Fruit fly (Drosophila melanogaster): ENCODE measurements around the gene repo.

Gene repo

DNA sequence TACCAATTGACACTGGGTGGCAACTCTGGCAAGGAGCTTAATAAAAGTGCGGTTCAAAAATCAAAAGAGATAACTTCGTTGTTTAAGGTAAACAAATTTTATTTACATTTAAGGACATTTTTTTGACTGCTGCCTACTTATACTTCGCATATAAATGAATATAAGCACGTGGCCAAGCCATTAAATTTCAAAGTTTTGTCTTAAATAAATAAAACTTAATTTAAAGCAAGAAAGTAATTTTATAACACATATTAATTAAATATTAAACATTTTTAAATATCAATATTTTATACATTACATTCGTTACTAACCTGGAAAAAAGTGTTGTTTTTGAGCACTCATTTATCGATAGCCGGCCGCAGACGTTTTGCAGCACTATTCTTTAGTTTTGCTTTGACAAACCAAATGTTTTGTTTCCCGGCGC is 47.3 kb upstream of the repo start, which contains the start of the genes CG12321 and MED17 (continued):
- TF ChIP-seq Blimp-1 (GFP tag; optimal IDR thresholded peaks at IDR 0.05) (peak; percentile 84), Dp (GFP tag; optimal IDR thresholded peaks at IDR 0.05) (peak; percentile 66), onecut (GFP tag; IDR thresholded peaks at IDR 0.05) (peak; percentile 64), hkb (optimal IDR thresholded peaks at IDR 0.05) (no peak), hkb (GFP tag; IDR thresholded peaks at IDR 0.05) (peak; percentile 75), CG4328 (GFP tag; optimal IDR thresholded peaks at IDR 0.05) (peak; percentile 78), gcm2 (GFP tag; optimal IDR thresholded peaks at IDR 0.05) (peak; percentile 62), lmd (GFP tag; IDR thresholded peaks at IDR 0.05) (peak; percentile 88), CG8089 (GFP tag; optimal IDR thresholded peaks at IDR 0.05) (peak; percentile 40), pros (GFP tag; optimal IDR thresholded peaks at IDR 0.05) (no peak), CG31365 (tag; optimal IDR thresholded peaks at IDR 0.05) (no peak), crc (GFP tag; optimal IDR thresholded peaks at IDR 0.05) (peak; percentile 25), chif (GFP tag; optimal IDR thresholded peaks at IDR 0.05) (peak in 1 of 2 experiments; percentile 49), danr (GFP tag; IDR thresholded peaks at IDR 0.05) (peak; percentile 73; the same call in 1 of the 2 replicates), ken (GFP tag; IDR thresholded peaks at IDR 0.05) (peak; percentile 88), Opbp (GFP tag; IDR thresholded peaks at IDR 0.05; ENCODE audit: partially characterized antibody) (no peak), GATAe (GFP tag; conservative IDR thresholded peaks at IDR 0.05) (peak; percentile 62; the same call in 1 of the 2 replicates), CG12659 (GFP tag; optimal IDR thresholded peaks at IDR 0.05) (peak; percentile 96), hbn (GFP tag; IDR thresholded peaks at IDR 0.05; ENCODE audit: partially characterized antibody) (no peak), tio (GFP tag; optimal IDR thresholded peaks at IDR 0.05) (peak; percentile 90), Six4 (GFP tag; optimal IDR thresholded peaks at IDR 0.05) (peak; percentile 84), Kr (GFP tag; optimal IDR thresholded peaks at IDR 0.05) (no peak), Hsf (GFP tag; optimal IDR thresholded peaks at IDR 0.05) (peak; percentile 79), CG8944 (GFP tag; optimal IDR thresholded peaks at IDR 0.05) (peak; percentile 67), dysf (GFP tag; IDR thresholded peaks at IDR 0.05) (peak; percentile 87), al (GFP tag; IDR thresholded peaks at IDR 0.05) (peak; percentile 90), Camta (GFP tag; optimal IDR thresholded peaks at IDR 0.05) (no peak), NFAT (GFP tag; IDR thresholded peaks at IDR 0.05) (peak; percentile 94), lola (GFP tag; optimal IDR thresholded peaks at IDR 0.05) (peak in 1 of 3 experiments; percentile 85), vvl (GFP tag; IDR thresholded peaks at IDR 0.05) (peak; percentile 90), crp (GFP tag; optimal IDR thresholded peaks at IDR 0.05) (peak in 1 of 2 experiments; percentile 53), CG16815 (GFP tag; optimal IDR thresholded peaks at IDR 0.05) (peak; percentile 92), CoRest (tag; optimal IDR thresholded peaks at IDR 0.05) (peak; percentile 95), CG11247 (GFP tag; IDR thresholded peaks at IDR 0.05) (peak; percentile 92), CG13296 (GFP tag; optimal IDR thresholded peaks at IDR 0.05) (peak; percentile 84), sqz (GFP tag; optimal IDR thresholded peaks at IDR 0.05) (no peak), cad (GFP tag; optimal IDR thresholded peaks at IDR 0.05) (no peak), caup (GFP tag; optimal IDR thresholded peaks at IDR 0.05; ENCODE audit: severe bottlenecking) (peak; percentile 88), Dad (GFP tag; optimal IDR thresholded peaks at IDR 0.05) (no peak), Rx (GFP tag; IDR thresholded peaks at IDR 0.05) (peak; percentile 80), CG14014 (GFP tag; IDR thresholded peaks at IDR 0.05) (peak; percentile 87), Ets97D (GFP tag; optimal IDR thresholded peaks at IDR 0.05) (peak; percentile 55), Scr (GFP tag; IDR thresholded peaks at IDR 0.05; ENCODE audit: partially characterized antibody) (0 out of 2 replicates have a peak, but pooled peaks have one; percentile 16), CG12155 (GFP tag; optimal IDR thresholded peaks at IDR 0.05) (peak; percentile 90), NC2α (GFP tag; optimal IDR thresholded peaks at IDR 0.05) (no peak), grn (GFP tag; optimal IDR thresholded peaks at IDR 0.05) (no peak), Max (GFP tag; optimal IDR thresholded peaks at IDR 0.05) (peak; percentile 85), CG10431 (GFP tag; optimal IDR thresholded peaks at IDR 0.05) (peak; percentile 51), CG7271 (tag; optimal IDR thresholded peaks at IDR 0.05) (peak; percentile 64), CG7556 (GFP tag; optimal IDR thresholded peaks at IDR 0.05) (peak; percentile 85), CG4360 (GFP tag; IDR thresholded peaks at IDR 0.05) (no peak)
